Fruit fly (Drosophila melanogaster) whole organism, embryonic: ENCODE data around the gene CG6163.

Experiments
- CG10209 ChIP-seq: fragments of 200-800 bp; sonication (Bioruptor generic); optimal IDR thresholded peaks from 3 replicates; lab custom pipeline; 2017; ENCODE audit warnings: missing biosample characterization, mild to moderate bottlenecking, missing genetic modification characterization, missing genetic modification reagents
- CG10979 ChIP-seq: fragments of 200-800 bp; sonication (Bioruptor generic); optimal IDR thresholded peaks from 2 replicates; lab custom pipeline; 2018; ENCODE audit warnings: missing biosample characterization, mild to moderate bottlenecking, missing genetic modification characterization, moderate library complexity
- CG11398 ChIP-seq: fragments of 200-800 bp; sonication (Bioruptor generic); optimal IDR thresholded peaks from 2 replicates; lab custom pipeline; 2016; ENCODE audit warnings: missing biosample characterization, missing genetic modification characterization
- CG11504 ChIP-seq: fragments of 200-800 bp; sonication (Bioruptor generic); optimal IDR thresholded peaks from 3 replicates; lab custom pipeline; 2019; ENCODE audit warnings: missing biosample characterization, mild to moderate bottlenecking, missing genetic modification characterization, moderate library complexity
- CG14441 ChIP-seq: fragments of 200-800 bp; sonication (Bioruptor generic); IDR thresholded peaks from 2 replicates; pipeline ENCODE4 v1.3.6; 2022; ENCODE audit warnings: missing biosample characterization, missing genetic modification characterization
- CG17361 ChIP-seq: fragments of 200-800 bp; sonication (Bioruptor generic); IDR thresholded peaks from 3 replicates; pipeline ENCODE4 v1.3.6; 2022; ENCODE audit warnings: missing biosample characterization, missing genetic modification characterization
- CG17802 ChIP-seq: fragments of 200-800 bp; sonication (Bioruptor generic); optimal IDR thresholded peaks from 2 replicates; lab custom pipeline; 2018; ENCODE audit warnings: missing biosample characterization, mild to moderate bottlenecking, missing genetic modification characterization, moderate library complexity
- CG4707 ChIP-seq: fragments of 200-800 bp; sonication (Bioruptor generic); optimal IDR thresholded peaks from 2 replicates; lab custom pipeline; 2018; ENCODE audit warnings: missing biosample characterization, mild to moderate bottlenecking, missing genetic modification characterization, moderate library complexity
- CG5953 ChIP-seq: fragments of 200-800 bp; sonication (Bioruptor generic); IDR thresholded peaks from 2 replicates; pipeline ENCODE4 v1.3.6; 2022; ENCODE audit warnings: missing biosample characterization, missing genetic modification characterization
- CG7372 ChIP-seq: fragments of 200-800 bp; sonication (Bioruptor generic); IDR thresholded peaks from 2 replicates; pipeline ENCODE4 v1.3.6; 2022; ENCODE audit warnings: missing biosample characterization, missing genetic modification characterization
- CG8944 ChIP-seq: fragments of 200-800 bp; sonication (Bioruptor generic); optimal IDR thresholded peaks from 3 replicates; lab custom pipeline; 2016; ENCODE audit warnings: missing biosample characterization, missing genetic modification characterization
- CG9609 ChIP-seq: fragments of 200-800 bp; sonication (Bioruptor generic); optimal IDR thresholded peaks from 3 replicates; lab custom pipeline; 2016; ENCODE audit warnings: missing biosample characterization, missing genetic modification characterization
- CoRest ChIP-seq: fragments of 200-800 bp; sonication (Bioruptor generic); optimal IDR thresholded peaks from 3 replicates; lab custom pipeline; 2018; ENCODE audit warnings: missing biosample characterization, mild to moderate bottlenecking, missing genetic modification characterization, moderate library complexity
- Dbx ChIP-seq: fragments of 200-800 bp; sonication (Bioruptor generic); IDR thresholded peaks from 3 replicates; pipeline ENCODE4 v1.3.6; 2022; ENCODE audit warnings: missing biosample characterization, missing genetic modification characterization
- Deaf1 ChIP-seq: fragments of 200-800 bp; optimal IDR thresholded peaks from 3 replicates; lab custom pipeline; 2019; ENCODE audit warnings: missing biosample characterization, mild to moderate bottlenecking, missing genetic modification characterization, moderate library complexity
- Dfd ChIP-seq, 2 experiments: fragments of >200 bp; optimal IDR thresholded peaks; 2 replicates each; lab custom pipeline; 2017; ENCODE audit warnings: missing biosample characterization in 2 of 2, missing genetic modification characterization in 2 of 2
- Drgx ChIP-seq: fragments of 200-800 bp; sonication (Bioruptor generic); IDR thresholded peaks from 2 replicates; pipeline ENCODE4 v1.3.6; 2022; ENCODE audit warnings: missing biosample characterization, missing genetic modification characterization
- Elba2 ChIP-seq: fragments of 200-800 bp; sonication (Bioruptor generic); optimal IDR thresholded peaks from 3 replicates; lab custom pipeline; 2016; ENCODE audit warnings: missing biosample characterization, missing genetic modification characterization
- H15 ChIP-seq: fragments of 200-800 bp; sonication (Bioruptor generic); IDR thresholded peaks from 3 replicates; pipeline ENCODE4 v1.3.6; 2022; ENCODE audit warnings: missing biosample characterization, missing genetic modification characterization
- Hsf ChIP-seq: fragments of 200-800 bp; sonication (Bioruptor generic); optimal IDR thresholded peaks from 3 replicates; lab custom pipeline; 2016; ENCODE audit warnings: missing biosample characterization, missing genetic modification characterization
- Jarid2 ChIP-seq: fragments of 200-800 bp; sonication (Bioruptor generic); optimal IDR thresholded peaks from 3 replicates; lab custom pipeline; 2017; ENCODE audit warnings: mild to moderate bottlenecking, missing biosample characterization, missing genetic modification reagents, missing genetic modification characterization
- Rfx ChIP-seq: fragments of 200-800 bp; sonication (Bioruptor generic); IDR thresholded peaks from 2 replicates; pipeline ENCODE4 v1.3.6; 2022; ENCODE audit warnings: missing biosample characterization, missing genetic modification characterization
- Sox100B ChIP-seq: fragments of 200-800 bp; sonication (Bioruptor generic); optimal IDR thresholded peaks from 3 replicates; lab custom pipeline; 2018; ENCODE audit warnings: missing biosample characterization, mild to moderate bottlenecking, missing genetic modification characterization
- Trl ChIP-seq, 3 experiments: fragments of >200 bp in 2 of 3; fragments of 200-800 bp in 1 of 3; sonication (Bioruptor generic) in 1 of 3; optimal IDR thresholded peaks; 2 replicates in 1 of 3; 3 replicates in 2 of 3; lab custom pipeline; 2016 to 2017; ENCODE audit warnings: missing biosample characterization in 1 of 3, missing genetic modification characterization in 1 of 3
- Xrp1 ChIP-seq: fragments of 200-800 bp; sonication (Bioruptor generic); IDR thresholded peaks from 2 replicates; pipeline ENCODE4 v1.3.6; 2022; ENCODE audit warnings: missing biosample characterization, missing genetic modification characterization
- abd-A ChIP-seq: fragments of 200-800 bp; sonication (Bioruptor generic); optimal IDR thresholded peaks from 3 replicates; lab custom pipeline; 2019; ENCODE audit warnings: missing biosample characterization, mild to moderate bottlenecking, missing genetic modification characterization, moderate library complexity
- ap ChIP-seq: fragments of 200-800 bp; sonication (Bioruptor generic); IDR thresholded peaks from 2 replicates; pipeline ENCODE4 v1.3.6; 2022; ENCODE audit warnings: missing biosample characterization, missing genetic modification characterization
- bbx ChIP-seq: fragments of 200-800 bp; sonication (Bioruptor generic); IDR thresholded peaks from 2 replicates; pipeline ENCODE4 v1.3.6; 2022; ENCODE audit warnings: missing biosample characterization, missing genetic modification characterization; ENCODE audit not compliant: partially characterized antibody
- chinmo ChIP-seq: fragments of 200-800 bp; sonication (Bioruptor generic); IDR thresholded peaks from 4 replicates; pipeline ENCODE4 v1.3.6; 2022; ENCODE audit warnings: missing biosample characterization, missing genetic modification characterization; ENCODE audit not compliant: partially characterized antibody
- crol ChIP-seq: fragments of 200-800 bp; sonication (Bioruptor generic); IDR thresholded peaks from 2 replicates; pipeline ENCODE4 v1.3.6; 2022; ENCODE audit warnings: missing biosample characterization, missing genetic modification characterization
- danr ChIP-seq: fragments of 200-800 bp; sonication (Bioruptor generic); IDR thresholded peaks from 2 replicates; pipeline ENCODE4 v1.3.6; 2022; ENCODE audit warnings: missing biosample characterization, missing genetic modification characterization
- dmrt99B ChIP-seq: fragments of 200-800 bp; sonication (Bioruptor generic); optimal IDR thresholded peaks from 2 replicates; lab custom pipeline; 2018; ENCODE audit warnings: missing biosample characterization, mild to moderate bottlenecking, missing genetic modification characterization, moderate library complexity
- gce ChIP-seq: fragments of 200-800 bp; sonication (Bioruptor generic); IDR thresholded peaks from 3 replicates; pipeline ENCODE4 v1.3.6; 2022; ENCODE audit warnings: missing biosample characterization, missing genetic modification characterization
- h ChIP-seq: fragments of >200 bp; optimal IDR thresholded peaks from 2 replicates; lab custom pipeline; 2017
- kni ChIP-seq: fragments of 200-800 bp; sonication (Bioruptor generic); optimal IDR thresholded peaks from 3 replicates; lab custom pipeline; 2017; ENCODE audit warnings: mild to moderate bottlenecking, missing biosample characterization, missing genetic modification reagents, missing genetic modification characterization
- lilli ChIP-seq: fragments of 200-800 bp; sonication (Bioruptor generic); optimal IDR thresholded peaks from 3 replicates; lab custom pipeline; 2016; ENCODE audit warnings: missing biosample characterization, missing genetic modification characterization
- lola ChIP-seq, 3 experiments: fragments of >200 bp in 2 of 3; fragments of 200-800 bp in 1 of 3; sonication (Bioruptor generic) in 1 of 3; optimal IDR thresholded peaks; 2 replicates each; lab custom pipeline; 2017 to 2019; ENCODE audit warnings: missing biosample characterization in 3 of 3, missing genetic modification characterization in 3 of 3, mild to moderate bottlenecking in 1 of 3, moderate library complexity in 1 of 3
- nmo ChIP-seq: fragments of 200-800 bp; sonication (Bioruptor generic); optimal IDR thresholded peaks from 2 replicates; lab custom pipeline; 2018; ENCODE audit warnings: missing biosample characterization, mild to moderate bottlenecking, missing genetic modification characterization, moderate library complexity
- phol ChIP-seq: fragments of 200-800 bp; sonication (Bioruptor generic); optimal IDR thresholded peaks from 3 replicates; lab custom pipeline; 2018; ENCODE audit warnings: missing biosample characterization, mild to moderate bottlenecking, missing genetic modification characterization, moderate library complexity
- prd ChIP-seq, 3 experiments: fragments of >200 bp in 2 of 3; fragments of 200-800 bp in 1 of 3; sonication (Bioruptor generic) in 1 of 3; optimal IDR thresholded peaks in 2 of 3; IDR thresholded peaks in 1 of 3; 2 replicates in 2 of 3; 3 replicates in 1 of 3; pipeline versions ENCODE4 v1.3.6 to Lab custom; 2017 to 2022; ENCODE audit warnings: missing biosample characterization in 1 of 3, missing genetic modification characterization in 1 of 3
- sens ChIP-seq: fragments of 200-800 bp; sonication (Bioruptor generic); peaks from one replicate; lab custom pipeline; 2016; ENCODE audit warnings: missing biosample characterization, missing genetic modification characterization
- sim ChIP-seq: fragments of 200-800 bp; sonication (Bioruptor generic); IDR thresholded peaks from 2 replicates; pipeline ENCODE4 v1.3.6; 2022; ENCODE audit warnings: missing biosample characterization, missing genetic modification characterization
- stc ChIP-seq: fragments of 200-800 bp; sonication (Bioruptor generic); IDR thresholded peaks from 2 replicates; pipeline ENCODE4 v1.3.6; 2022; ENCODE audit warnings: missing biosample characterization, missing genetic modification characterization
- sug ChIP-seq: fragments of 200-800 bp; optimal IDR thresholded peaks from 2 replicates; lab custom pipeline; 2019; ENCODE audit warnings: missing biosample characterization, mild to moderate bottlenecking, missing genetic modification characterization, moderate library complexity
- tna ChIP-seq: fragments of 200-800 bp; sonication (Bioruptor generic); IDR thresholded peaks from 2 replicates; pipeline ENCODE4 v1.3.6; 2022; ENCODE audit warnings: missing biosample characterization, missing genetic modification characterization; ENCODE audit not compliant: partially characterized antibody
- unpg ChIP-seq: fragments of 200-800 bp; sonication (Bioruptor generic); optimal IDR thresholded peaks from 3 replicates; lab custom pipeline; 2018; ENCODE audit warnings: missing biosample characterization, mild to moderate bottlenecking, missing genetic modification characterization, moderate library complexity

CG6163 gene

DNA sequence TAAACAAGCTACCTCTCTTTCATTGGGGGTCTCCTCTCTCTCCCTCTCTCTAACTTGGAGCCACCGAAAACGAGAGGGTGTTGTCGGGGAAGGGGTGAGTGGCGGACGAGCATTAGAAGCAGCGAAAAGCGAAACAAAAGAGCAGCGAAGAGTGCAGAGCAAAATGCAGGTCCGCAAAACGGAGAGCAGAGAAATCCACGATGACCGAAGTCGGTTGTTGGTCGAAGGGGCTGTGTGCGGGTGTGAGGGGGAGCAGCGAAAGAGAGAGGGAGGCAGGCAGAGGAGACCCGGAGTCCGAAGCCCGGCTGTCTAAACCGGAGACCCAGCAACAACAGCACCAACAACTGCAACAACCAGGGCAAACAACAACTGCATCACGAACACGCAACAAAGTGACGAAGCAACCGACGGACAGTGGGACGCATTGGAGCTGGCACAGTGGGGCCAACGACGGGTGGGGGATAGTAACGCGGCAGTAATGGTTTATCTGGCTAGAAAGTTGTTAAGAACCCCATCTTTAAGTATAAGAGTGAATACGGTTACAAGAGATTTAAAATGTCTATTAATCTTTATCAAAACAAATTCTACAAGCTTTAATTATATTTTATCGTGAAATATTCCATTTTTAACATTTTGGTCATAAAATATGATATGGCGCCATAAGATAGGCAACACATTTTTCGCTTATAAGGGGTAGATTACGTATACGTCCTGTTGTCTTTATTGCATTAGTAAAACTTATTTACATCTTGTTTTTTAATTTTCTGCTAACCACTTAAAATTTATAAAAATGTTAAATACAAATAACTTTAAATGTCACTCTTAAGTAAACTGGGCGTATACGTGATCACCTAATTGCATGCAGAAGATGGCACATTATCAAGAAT, 990 bp upstream of the CG6163 start (continued):
- TF ChIP-seq danr (GFP tag; lab: Robert Waterston, UW): 0 out of 2 replicates have a peak, but pooled peaks have one; percentile 17
- TF ChIP-seq stc (GFP tag; lab: Robert Waterston, UW): 0 out of 2 replicates have a peak, but pooled peaks have one; percentile 25
- TF ChIP-seq h (lab: Kevin White, UChicago): no peak
- TF ChIP-seq CG14441 (GFP tag; lab: Robert Waterston, UW): peak; percentile 15; the same call in 1 of the 2 replicates
- TF ChIP-seq CG4707 (GFP tag; lab: Kevin White, UChicago): peak; percentile 71
- TF ChIP-seq gce (GFP tag; lab: Robert Waterston, UW): 0 out of 3 replicates have a peak, but pooled peaks have one; percentile 5
- TF ChIP-seq CG10209 (GFP tag; lab: Kevin White, UChicago): peak; percentile 16
- peak; percentile 1 for TF ChIP-seq CG17802
- peak in 1 of 3 experiments; percentile 8 for TF ChIP-seq lola (GFP tag; optimal IDR thresholded peaks at IDR 0.05; lab: Kevin White, UChicago)
- TF ChIP-seq CG11504 (tag; lab: Kevin White, UChicago): peak; percentile 27
- TF ChIP-seq Trl (optimal IDR thresholded peaks at IDR 0.05; lab: Kevin White, UChicago): peak; percentile 57 to 71
- no peak for TF ChIP-seq Trl (GFP tag; optimal IDR thresholded peaks at IDR 0.05; lab: Kevin White, UChicago)
- TF ChIP-seq CG5953 (GFP tag; lab: Robert Waterston, UW): no peak
- TF ChIP-seq sug (tag; lab: Kevin White, UChicago): peak; percentile 46
- TF ChIP-seq phol (tag; lab: Kevin White, UChicago): peak; percentile 31
- no peak for TF ChIP-seq unpg
- TF ChIP-seq tna (GFP tag; lab: Robert Waterston, UW): 0 out of 2 replicates have a peak, but pooled peaks have one; percentile 50
- 0 out of 3 replicates have a peak, but pooled peaks have one; percentile 30 for TF ChIP-seq CG17361
- TF ChIP-seq Sox100B (GFP tag; lab: Kevin White, UChicago): peak; percentile 31
- no peak for TF ChIP-seq ap
- no peak for TF ChIP-seq prd (optimal IDR thresholded peaks at IDR 0.05; lab: Kevin White, UChicago)
- peak; percentile 27; the same call in 1 of the 3 replicates for TF ChIP-seq prd (GFP tag; IDR thresholded peaks at IDR 0.05; lab: Robert Waterston, UW)
- 0 out of 2 replicates have a peak, but pooled peaks have one; percentile 10 for TF ChIP-seq Rfx (GFP tag; lab: Robert Waterston, UW)
- TF ChIP-seq abd-A (tag; lab: Kevin White, UChicago): peak; percentile 43
- TF ChIP-seq Dfd (GFP tag; optimal IDR thresholded peaks at IDR 0.05; lab: Kevin White, UChicago): no peak
- no peak for TF ChIP-seq CG10979 (tag; lab: Kevin White, UChicago)
- no peak for TF ChIP-seq lilli
- TF ChIP-seq crol (GFP tag; lab: Robert Waterston, UW): peak; percentile 94
- TF ChIP-seq Deaf1 (tag; lab: Kevin White, UChicago): peak; percentile 37
- TF ChIP-seq Drgx (GFP tag; lab: Robert Waterston, UW): peak; percentile 63
- TF ChIP-seq CG7372: 0 out of 2 replicates have a peak, but pooled peaks have one; percentile 34
- TF ChIP-seq sens (GFP tag; lab: Kevin White, UChicago): peak; percentile 17
- TF ChIP-seq sim (GFP tag; lab: Robert Waterston, UW): 0 out of 2 replicates have a peak, but pooled peaks have one; percentile 28
- TF ChIP-seq H15: 0 out of 3 replicates have a peak, but pooled peaks have one; percentile 26
- no peak for TF ChIP-seq Jarid2 (GFP tag; lab: Kevin White, UChicago)
- peak; percentile 17 for TF ChIP-seq nmo (GFP tag; lab: Kevin White, UChicago)
- TF ChIP-seq Xrp1 (GFP tag; lab: Robert Waterston, UW): peak; percentile 5; the same call in 1 of the 2 replicates
- peak; percentile 3 for TF ChIP-seq CG9609 (GFP tag; lab: Kevin White, UChicago)
- 0 out of 4 replicates have a peak, but pooled peaks have one; percentile 54 for TF ChIP-seq chinmo (GFP tag; lab: Robert Waterston, UW)
- peak; percentile 5 for TF ChIP-seq Hsf
- peak; percentile 21 for TF ChIP-seq kni (GFP tag; lab: Kevin White, UChicago)
- TF ChIP-seq CoRest: peak; percentile 17
- peak; percentile 11 for TF ChIP-seq dmrt99B (tag; lab: Kevin White, UChicago)
- 0 out of 2 replicates have a peak, but pooled peaks have one; percentile 30 for TF ChIP-seq bbx
- TF ChIP-seq CG8944 (GFP tag; lab: Kevin White, UChicago): peak; percentile 11
- 0 out of 3 replicates have a peak, but pooled peaks have one; percentile 22 for TF ChIP-seq Dbx (GFP tag; lab: Robert Waterston, UW)
- no peak for TF ChIP-seq CG11398 (GFP tag; lab: Kevin White, UChicago)
- no peak for TF ChIP-seq Elba2 (GFP tag; lab: Kevin White, UChicago)
